Fruit fly (Drosophila melanogaster): ENCODE measurements around the gene Cul5.

- TF ChIP-seq HLH106 (tag; optimal IDR thresholded peaks at IDR 0.05): no peak
- TF ChIP-seq pan (optimal IDR thresholded peaks at IDR 0.05): no peak
- peak; percentile 12 for TF ChIP-seq fru (GFP tag; optimal IDR thresholded peaks at IDR 0.05)
- no peak for TF ChIP-seq h (GFP tag; optimal IDR thresholded peaks at IDR 0.05)
- no peak for TF ChIP-seq psq (GFP tag; optimal IDR thresholded peaks at IDR 0.05)
- no peak for TF ChIP-seq br (GFP tag; optimal IDR thresholded peaks at IDR 0.05)
Measured at dm6 chr3R:29083459-29084457, 21.0 kb upstream of the Cul5 start.

All from whole organism, wandering third instar larva.